Worm (Caenorhabditis elegans) whole organism, mixed stage, embryonic: Measurements from ENCODE around the gene F32D8.15.
A peak's percentile ranks its signal among the peaks of the same experiment; 100 is the strongest.

ENCODE experiments used
- bed-3 ChIP-seq: fragments of 200-800 bp; sonication (Bioruptor generic); optimal IDR thresholded peaks from 3 replicates; lab custom pipeline; 2018; ENCODE audit warnings: mild to moderate bottlenecking, missing genetic modification characterization, moderate library complexity, missing compliant biosample characterization
- blmp-1 ChIP-seq: fragments of 150-350 bp; optimal IDR thresholded peaks from 2 replicates; lab custom pipeline; 2014; ENCODE audit warnings: missing biosample characterization, missing genetic modification characterization
- ceh-43 ChIP-seq: fragments of 200-800 bp; sonication (Bioruptor generic); optimal IDR thresholded peaks from 2 replicates; lab custom pipeline; 2018; ENCODE audit warnings: mild to moderate bottlenecking, missing genetic modification characterization, moderate library complexity, missing compliant biosample characterization
- ces-1 ChIP-seq: fragments of 150-350 bp; optimal IDR thresholded peaks from 2 replicates; lab custom pipeline; 2014; ENCODE audit warnings: missing biosample characterization, missing genetic modification reagents, missing genetic modification characterization
- drap-1 ChIP-seq: fragments of 200-800 bp; sonication (Bioruptor generic); optimal IDR thresholded peaks from 3 replicates; lab custom pipeline; 2018; ENCODE audit warnings: mild to moderate bottlenecking, missing genetic modification characterization, missing compliant biosample characterization
- elt-1 ChIP-seq: sonication (generic microtip); optimal IDR thresholded peaks from 2 replicates; lab custom pipeline; 2017; ENCODE audit warnings: missing genetic modification characterization, mild to moderate bottlenecking, missing compliant biosample characterization, antibody characterized with exemption, moderate library complexity, borderline replicate concordance; ENCODE audit not compliant: insufficient read depth
- elt-3 ChIP-seq: fragments of 150-350 bp; optimal IDR thresholded peaks from 2 replicates; lab custom pipeline; 2014; ENCODE audit warnings: missing biosample characterization, missing genetic modification characterization
- flh-1 ChIP-seq: fragments of 200-800 bp; sonication (Bioruptor generic); optimal IDR thresholded peaks from 2 replicates; lab custom pipeline; 2018; ENCODE audit warnings: mild to moderate bottlenecking, missing genetic modification characterization, moderate library complexity, missing compliant biosample characterization
- ham-2 ChIP-seq: fragments of 200-800 bp; sonication (Bioruptor generic); optimal IDR thresholded peaks from 2 replicates; lab custom pipeline; 2018; ENCODE audit warnings: mild to moderate bottlenecking, missing genetic modification characterization, missing compliant biosample characterization
- hlh-1 ChIP-seq: fragments of 150-350 bp; optimal IDR thresholded peaks from 2 replicates; lab custom pipeline; 2014; ENCODE audit warnings: missing biosample characterization, missing genetic modification reagents, missing genetic modification characterization
- lin-13 ChIP-seq: fragments of 150-350 bp; optimal IDR thresholded peaks from 2 replicates; lab custom pipeline; 2014; ENCODE audit warnings: missing biosample characterization, missing genetic modification characterization
- lin-32 ChIP-seq: fragments of 200-800 bp; sonication (Bioruptor generic); optimal IDR thresholded peaks from 2 replicates; lab custom pipeline; 2018; ENCODE audit warnings: mild to moderate bottlenecking, missing genetic modification characterization, missing compliant biosample characterization
- lsy-2 ChIP-seq: fragments of 150-350 bp; optimal IDR thresholded peaks from 2 replicates; lab custom pipeline; 2014; ENCODE audit warnings: missing biosample characterization, missing genetic modification characterization
- mep-1 ChIP-seq: fragments of 150-350 bp; optimal IDR thresholded peaks from 2 replicates; lab custom pipeline; 2017; ENCODE audit warnings: missing biosample characterization, missing genetic modification reagents, missing genetic modification characterization, inconsistent platforms
- nhr-12 ChIP-seq: fragments of 150-350 bp; optimal IDR thresholded peaks from 2 replicates; lab custom pipeline; 2014; ENCODE audit warnings: missing biosample characterization, missing genetic modification characterization
- nhr-2 ChIP-seq: fragments of 150-350 bp; optimal IDR thresholded peaks from 2 replicates; lab custom pipeline; 2014; ENCODE audit warnings: missing biosample characterization, missing genetic modification characterization
- nhr-237 ChIP-seq: fragments of 150-350 bp; optimal IDR thresholded peaks from 2 replicates; lab custom pipeline; 2014; ENCODE audit warnings: missing biosample characterization, missing genetic modification characterization
- nhr-28 ChIP-seq: fragments of 150-350 bp; optimal IDR thresholded peaks from 2 replicates; lab custom pipeline; 2014; ENCODE audit warnings: missing biosample characterization, missing genetic modification characterization
- nhr-76 ChIP-seq: sonication (generic microtip); optimal IDR thresholded peaks from 2 replicates; lab custom pipeline; 2017; ENCODE audit warnings: missing biosample characterization, missing genetic modification characterization
- pha-4 ChIP-seq: fragments of 150-350 bp; optimal IDR thresholded peaks from 2 replicates; lab custom pipeline; 2018; ENCODE audit warnings: missing biosample characterization, missing genetic modification reagents, missing genetic modification characterization
- sem-2 ChIP-seq: fragments of 200-800 bp; sonication (Bioruptor generic); optimal IDR thresholded peaks from 2 replicates; lab custom pipeline; 2018; ENCODE audit warnings: mild to moderate bottlenecking, missing genetic modification characterization, missing compliant biosample characterization
- snpc-4 ChIP-seq: fragments of 150-350 bp; optimal IDR thresholded peaks from 2 replicates; lab custom pipeline; 2014; ENCODE audit warnings: missing biosample characterization, missing genetic modification characterization
- sptf-1 ChIP-seq: sonication (generic microtip); optimal IDR thresholded peaks from 2 replicates; lab custom pipeline; 2017; ENCODE audit warnings: mild to moderate bottlenecking, missing genetic modification characterization, moderate library complexity, missing compliant biosample characterization
- tbx-8 ChIP-seq: fragments of 200-800 bp; sonication (Bioruptor generic); optimal IDR thresholded peaks from 2 replicates; lab custom pipeline; 2018; ENCODE audit warnings: mild to moderate bottlenecking, missing genetic modification characterization, moderate library complexity, missing compliant biosample characterization
- unc-120 ChIP-seq: sonication (generic microtip); optimal IDR thresholded peaks from 2 replicates; lab custom pipeline; 2017; ENCODE audit warnings: missing genetic modification characterization, missing compliant biosample characterization; ENCODE audit not compliant: poor library complexity, severe bottlenecking
- unc-39 ChIP-seq: fragments of 150-350 bp; optimal IDR thresholded peaks from 2 replicates; lab custom pipeline; 2014; ENCODE audit warnings: missing biosample characterization, missing genetic modification characterization
- unc-62 ChIP-seq: fragments of 150-350 bp; optimal IDR thresholded peaks from 2 replicates; lab custom pipeline; 2014; ENCODE audit warnings: missing biosample characterization, missing genetic modification reagents, missing genetic modification characterization
- zip-8 ChIP-seq: fragments of 150-350 bp; optimal IDR thresholded peaks from 2 replicates; lab custom pipeline; 2014; ENCODE audit warnings: missing biosample characterization, missing genetic modification characterization
- ztf-11 ChIP-seq: fragments of 150-350 bp; optimal IDR thresholded peaks from 2 replicates; lab custom pipeline; 2014; ENCODE audit warnings: missing biosample characterization, missing genetic modification characterization

The F32D8.15 gene

ce11 chrV:10860526-10861037 lies 43.3 kb upstream of the F32D8.15 start:
- no peak for TF ChIP-seq lsy-2 (tag; lab: Kevin White, UChicago)
- TF ChIP-seq unc-62 (GFP tag; lab: Kevin White, UChicago), result peak; percentile 55
- TF ChIP-seq unc-39 (tag; lab: Kevin White, UChicago), result no peak

- TF ChIP-seq sptf-1 (tag; lab: Kevin White, UChicago) (no peak), zip-8 (no peak)
Observed at ce11 chrV:10861611-10862262, 42.1 kb upstream of the F32D8.15 start.

- no peak for TF ChIP-seq tbx-8
- TF ChIP-seq lsy-2 (tag; lab: Kevin White, UChicago), result no peak
- TF ChIP-seq zip-8, result peak; percentile 91
Observed at ce11 chrV:10862457-10863097, 41.3 kb upstream of the F32D8.15 start.

- no peak for TF ChIP-seq nhr-12 (tag; lab: Kevin White, UChicago)
- TF ChIP-seq sem-2 (GFP tag; lab: Kevin White, UChicago), result no peak
- no peak for TF ChIP-seq drap-1 (GFP tag; lab: Kevin White, UChicago)
- TF ChIP-seq blmp-1 (tag; lab: Kevin White, UChicago), result no peak
- no peak for TF ChIP-seq elt-1 (tag; lab: Kevin White, UChicago)
- TF ChIP-seq ceh-43 (GFP tag; lab: Kevin White, UChicago), result no peak
- no peak for TF ChIP-seq ztf-11 (tag; lab: Kevin White, UChicago)
- TF ChIP-seq pha-4 (tag; lab: Kevin White, UChicago), result no peak
- no peak for TF ChIP-seq lin-32 (GFP tag; lab: Kevin White, UChicago)
- no peak for TF ChIP-seq ces-1 (GFP tag; lab: Kevin White, UChicago)
- no peak for TF ChIP-seq unc-120 (tag; lab: Kevin White, UChicago)
- TF ChIP-seq unc-39 (tag; lab: Kevin White, UChicago), result no peak
- TF ChIP-seq ham-2 (GFP tag; lab: Kevin White, UChicago), result no peak
- TF ChIP-seq nhr-2 (tag; lab: Kevin White, UChicago), result no peak
Observed at ce11 chrV:10865599-10865998, 38.2 kb upstream of the F32D8.15 start, which contains the start of gene saeg-1. saeg-1 (minus strand) TSS chrV:10865699.

ce11 chrV:10867586-10867985 lies 36.3 kb upstream of the F32D8.15 start:
- no peak for TF ChIP-seq ztf-11 (tag; lab: Kevin White, UChicago)
- TF ChIP-seq nhr-76 (tag; lab: Kevin White, UChicago), result no peak
- TF ChIP-seq tbx-8, result no peak
- no peak for TF ChIP-seq elt-3 (tag; lab: Kevin White, UChicago)
- TF ChIP-seq ceh-43 (GFP tag; lab: Kevin White, UChicago), result no peak
- no peak for TF ChIP-seq flh-1
- TF ChIP-seq mep-1 (tag; lab: Kevin White, UChicago), result no peak
- no peak for TF ChIP-seq blmp-1 (tag; lab: Kevin White, UChicago)
- no peak for TF ChIP-seq hlh-1 (tag; lab: Kevin White, UChicago)
- no peak for TF ChIP-seq zip-8
- TF ChIP-seq lin-13 (tag; lab: Kevin White, UChicago), result no peak
- no peak for TF ChIP-seq unc-120 (tag; lab: Kevin White, UChicago)

- TF ChIP-seq ztf-11 (tag; lab: Kevin White, UChicago) (no peak), bed-3 (GFP tag; lab: Kevin White, UChicago) (no peak), nhr-12 (tag; lab: Kevin White, UChicago) (no peak), flh-1 (no peak), ces-1 (GFP tag; lab: Kevin White, UChicago) (no peak), lin-32 (GFP tag; lab: Kevin White, UChicago) (no peak), nhr-28 (tag; lab: Kevin White, UChicago) (no peak), mep-1 (tag; lab: Kevin White, UChicago) (no peak), hlh-1 (tag; lab: Kevin White, UChicago) (no peak), drap-1 (GFP tag; lab: Kevin White, UChicago) (no peak), snpc-4 (tag; lab: Kevin White, UChicago) (no peak), nhr-76 (tag; lab: Kevin White, UChicago) (no peak), unc-62 (GFP tag; lab: Kevin White, UChicago) (no peak), unc-39 (tag; lab: Kevin White, UChicago) (no peak), lin-13 (tag; lab: Kevin White, UChicago) (no peak), elt-3 (tag; lab: Kevin White, UChicago) (no peak), sem-2 (GFP tag; lab: Kevin White, UChicago) (no peak), nhr-237 (tag; lab: Kevin White, UChicago) (no peak)
Observed at ce11 chrV:10870050-10870449, 33.8 kb upstream of the F32D8.15 start.
